Fruit fly (Drosophila melanogaster) whole organism, embryonic: ENCODE data around the gene CG2652.

Source experiments
- Bgb ChIP-seq: fragments of 200-800 bp; sonication (Bioruptor generic); IDR thresholded peaks from 2 replicates; pipeline ENCODE4 v1.3.6; 2022; ENCODE audit warnings: missing biosample characterization, missing genetic modification characterization; ENCODE audit not compliant: partially characterized antibody
- C15 ChIP-seq: fragments of 200-800 bp; sonication (Bioruptor generic); IDR thresholded peaks from 3 replicates; pipeline ENCODE4 v1.3.6; 2022; ENCODE audit warnings: missing biosample characterization, missing genetic modification characterization
- CG10366 ChIP-seq: fragments of 200-800 bp; sonication (Bioruptor generic); IDR thresholded peaks from 2 replicates; pipeline ENCODE4 v1.3.6; 2022; ENCODE audit warnings: missing biosample characterization, missing genetic modification characterization
- CG12219 ChIP-seq: fragments of 200-800 bp; sonication (Bioruptor generic); optimal IDR thresholded peaks from 3 replicates; lab custom pipeline; 2018; ENCODE audit warnings: missing biosample characterization, mild to moderate bottlenecking, missing genetic modification characterization
- CG13296 ChIP-seq: fragments of 200-800 bp; sonication (Bioruptor generic); optimal IDR thresholded peaks from 3 replicates; lab custom pipeline; 2018; ENCODE audit warnings: missing biosample characterization, mild to moderate bottlenecking, missing genetic modification characterization
- CG13894 ChIP-seq: fragments of 200-800 bp; sonication (Bioruptor generic); optimal IDR thresholded peaks from 3 replicates; lab custom pipeline; 2018; ENCODE audit warnings: missing biosample characterization, mild to moderate bottlenecking, missing genetic modification characterization, moderate library complexity
- CG1529 ChIP-seq: fragments of 200-800 bp; sonication (Bioruptor generic); optimal IDR thresholded peaks from 3 replicates; lab custom pipeline; 2018; ENCODE audit warnings: missing biosample characterization, missing genetic modification characterization
- CG15479 ChIP-seq: fragments of 200-800 bp; sonication (Bioruptor generic); optimal IDR thresholded peaks from 3 replicates; lab custom pipeline; 2019; ENCODE audit warnings: missing biosample characterization, mild to moderate bottlenecking, missing genetic modification characterization, moderate library complexity
- CG16813 ChIP-seq: fragments of 200-800 bp; sonication (Bioruptor generic); IDR thresholded peaks from 3 replicates; pipeline ENCODE4 v1.3.6; 2022; ENCODE audit warnings: missing biosample characterization, missing genetic modification characterization; ENCODE audit not compliant: partially characterized antibody
- CG18262 ChIP-seq: fragments of 200-800 bp; optimal IDR thresholded peaks from 3 replicates; lab custom pipeline; 2019; ENCODE audit warnings: missing biosample characterization, mild to moderate bottlenecking, missing genetic modification characterization, moderate library complexity
- CG18764 ChIP-seq: fragments of 200-800 bp; sonication (Bioruptor generic); optimal IDR thresholded peaks from 3 replicates; lab custom pipeline; 2016; ENCODE audit warnings: missing biosample characterization, missing genetic modification characterization
- CG2712 ChIP-seq: fragments of 200-800 bp; optimal IDR thresholded peaks from 3 replicates; lab custom pipeline; 2019; ENCODE audit warnings: missing biosample characterization, mild to moderate bottlenecking, missing genetic modification characterization, moderate library complexity
- CG30403 ChIP-seq: fragments of 200-800 bp; sonication (Bioruptor generic); optimal IDR thresholded peaks from 3 replicates; lab custom pipeline; 2016; ENCODE audit warnings: missing biosample characterization, missing genetic modification characterization
- CG3065 ChIP-seq: fragments of 200-800 bp; sonication (Bioruptor generic); optimal IDR thresholded peaks from 2 replicates; lab custom pipeline; 2016; ENCODE audit warnings: missing biosample characterization, missing genetic modification characterization
- CG31224 ChIP-seq: fragments of 200-800 bp; sonication (Bioruptor generic); IDR thresholded peaks from 2 replicates; pipeline ENCODE4 v1.3.6; 2022; ENCODE audit warnings: missing biosample characterization, missing genetic modification characterization
- CG4707 ChIP-seq: fragments of 200-800 bp; sonication (Bioruptor generic); optimal IDR thresholded peaks from 2 replicates; lab custom pipeline; 2018; ENCODE audit warnings: missing biosample characterization, mild to moderate bottlenecking, missing genetic modification characterization, moderate library complexity
- CG6272 ChIP-seq: fragments of 200-800 bp; sonication (Bioruptor generic); IDR thresholded peaks from 2 replicates; pipeline ENCODE4 v1.3.6; 2022; ENCODE audit warnings: missing biosample characterization, missing genetic modification characterization
- CG6791 ChIP-seq: fragments of 200-800 bp; sonication (Bioruptor generic); IDR thresholded peaks from 3 replicates; pipeline ENCODE4 v1.3.6; 2022; ENCODE audit warnings: missing biosample characterization, missing genetic modification characterization; ENCODE audit not compliant: partially characterized antibody
- CG7839 ChIP-seq: fragments of 200-800 bp; sonication (Bioruptor generic); optimal IDR thresholded peaks from 3 replicates; lab custom pipeline; 2018; ENCODE audit warnings: missing biosample characterization, mild to moderate bottlenecking, missing genetic modification characterization, moderate library complexity
- CG8281 ChIP-seq: fragments of 200-800 bp; sonication (Bioruptor generic); optimal IDR thresholded peaks from 2 replicates; lab custom pipeline; 2018; ENCODE audit warnings: missing biosample characterization, mild to moderate bottlenecking, missing genetic modification characterization, moderate library complexity
- D ChIP-seq, 2 experiments: fragments of 200-800 bp in 1 of 2; fragments of >200 bp in 1 of 2; sonication (Bioruptor generic) in 1 of 2; optimal IDR thresholded peaks; 2 replicates in 1 of 2; 3 replicates in 1 of 2; lab custom pipeline; 2017; ENCODE audit warnings: mild to moderate bottlenecking in 1 of 2, missing biosample characterization in 1 of 2, missing genetic modification characterization in 1 of 2, missing genetic modification reagents in 1 of 2
- Fer1 ChIP-seq: fragments of 200-800 bp; sonication (Bioruptor generic); optimal IDR thresholded peaks from 2 replicates; lab custom pipeline; 2017; ENCODE audit warnings: missing biosample characterization, mild to moderate bottlenecking, missing genetic modification characterization
- HLH3B ChIP-seq: fragments of 200-800 bp; sonication (Bioruptor generic); IDR thresholded peaks from 2 replicates; pipeline ENCODE4 v1.3.6; 2022; ENCODE audit warnings: missing biosample characterization, missing genetic modification characterization
- HmgZ ChIP-seq: fragments of 200-800 bp; sonication (Bioruptor generic); optimal IDR thresholded peaks from 2 replicates; lab custom pipeline; 2018; ENCODE audit warnings: missing biosample characterization, mild to moderate bottlenecking, missing genetic modification characterization
- Hr39 ChIP-seq: fragments of >200 bp; optimal IDR thresholded peaks from 2 replicates; lab custom pipeline; 2017
- MBD-R2 ChIP-seq: fragments of 200-800 bp; sonication (Bioruptor generic); IDR thresholded peaks from 2 replicates; pipeline ENCODE4 v1.3.6; 2022; ENCODE audit warnings: missing biosample characterization, missing genetic modification characterization
- Mad ChIP-seq: fragments of 200-800 bp; sonication (Bioruptor generic); optimal IDR thresholded peaks from 2 replicates; lab custom pipeline; 2016; ENCODE audit warnings: missing biosample characterization, missing genetic modification characterization
- Pdp1 ChIP-seq, 2 experiments: fragments of 200-800 bp; sonication (Bioruptor generic); optimal IDR thresholded peaks; 3 replicates each; lab custom pipeline; 2016; ENCODE audit warnings: missing biosample characterization in 2 of 2, missing genetic modification characterization in 2 of 2, mild to moderate bottlenecking in 1 of 2, moderate library complexity in 1 of 2
- Scr ChIP-seq: fragments of 200-800 bp; sonication (Bioruptor generic); IDR thresholded peaks from 2 replicates; pipeline ENCODE4 v1.3.6; 2022; ENCODE audit warnings: missing biosample characterization, missing genetic modification characterization; ENCODE audit not compliant: partially characterized antibody
- Side ChIP-seq: fragments of 200-800 bp; sonication (Bioruptor generic); optimal IDR thresholded peaks from 2 replicates; lab custom pipeline; 2016; ENCODE audit warnings: missing biosample characterization, missing genetic modification characterization
- Spps ChIP-seq: fragments of 200-800 bp; sonication (Bioruptor generic); optimal IDR thresholded peaks from 2 replicates; lab custom pipeline; 2018; ENCODE audit warnings: missing biosample characterization, mild to moderate bottlenecking, missing genetic modification characterization
- Sry-β ChIP-seq: fragments of 200-800 bp; sonication (Bioruptor generic); optimal IDR thresholded peaks from 2 replicates; lab custom pipeline; 2018; ENCODE audit warnings: missing biosample characterization, mild to moderate bottlenecking, missing genetic modification characterization, moderate library complexity
- Ssrp ChIP-seq: fragments of 200-800 bp; sonication (Bioruptor generic); optimal IDR thresholded peaks from 2 replicates; lab custom pipeline; 2018; ENCODE audit warnings: missing biosample characterization, mild to moderate bottlenecking, missing genetic modification characterization, moderate library complexity
- Taf1 ChIP-seq: fragments of 200-800 bp; sonication (Bioruptor generic); IDR thresholded peaks from 2 replicates; pipeline ENCODE4 v1.3.6; 2022; ENCODE audit warnings: missing biosample characterization, missing genetic modification characterization
- abd-A ChIP-seq: fragments of 200-800 bp; sonication (Bioruptor generic); optimal IDR thresholded peaks from 3 replicates; lab custom pipeline; 2019; ENCODE audit warnings: missing biosample characterization, mild to moderate bottlenecking, missing genetic modification characterization, moderate library complexity
- bcd ChIP-seq: fragments of 200-800 bp; sonication (Bioruptor generic); optimal IDR thresholded peaks from 2 replicates; lab custom pipeline; 2017; ENCODE audit warnings: missing biosample characterization, mild to moderate bottlenecking, missing genetic modification characterization
- caup ChIP-seq: fragments of 200-800 bp; sonication (Bioruptor generic); optimal IDR thresholded peaks from 3 replicates; lab custom pipeline; 2017; ENCODE audit warnings: missing biosample characterization, mild to moderate bottlenecking, missing genetic modification characterization, moderate library complexity; ENCODE audit not compliant: severe bottlenecking
- dysf ChIP-seq: fragments of 200-800 bp; sonication (Bioruptor generic); IDR thresholded peaks from 3 replicates; pipeline ENCODE4 v1.3.6; 2022; ENCODE audit warnings: missing biosample characterization, missing genetic modification characterization
- fu2 ChIP-seq: fragments of 200-800 bp; sonication (Bioruptor generic); optimal IDR thresholded peaks from 2 replicates; lab custom pipeline; 2016; ENCODE audit warnings: missing biosample characterization, missing genetic modification characterization
- h ChIP-seq: fragments of >200 bp; optimal IDR thresholded peaks from 2 replicates; lab custom pipeline; 2017
- hth ChIP-seq: fragments of >200 bp; optimal IDR thresholded peaks from 2 replicates; lab custom pipeline; 2017; ENCODE audit warnings: inconsistent platforms
- kah ChIP-seq: fragments of 200-800 bp; sonication (Bioruptor generic); optimal IDR thresholded peaks from 2 replicates; lab custom pipeline; 2018; ENCODE audit warnings: missing biosample characterization, mild to moderate bottlenecking, missing genetic modification characterization
- lola ChIP-seq, 3 experiments: fragments of >200 bp in 2 of 3; fragments of 200-800 bp in 1 of 3; sonication (Bioruptor generic) in 1 of 3; optimal IDR thresholded peaks; 2 replicates each; lab custom pipeline; 2017 to 2019; ENCODE audit warnings: missing biosample characterization in 3 of 3, missing genetic modification characterization in 3 of 3, mild to moderate bottlenecking in 1 of 3, moderate library complexity in 1 of 3
- lov ChIP-seq, 2 experiments: fragments of 200-800 bp in 1 of 2; fragments of >200 bp in 1 of 2; sonication (Bioruptor generic) in 1 of 2; IDR thresholded peaks in 1 of 2; optimal IDR thresholded peaks in 1 of 2; 2 replicates in 1 of 2; 3 replicates in 1 of 2; pipeline versions ENCODE4 v1.3.6 to Lab custom; 2017 to 2022; ENCODE audit warnings: missing biosample characterization in 1 of 2, missing genetic modification characterization in 1 of 2
- nom ChIP-seq: fragments of 200-800 bp; sonication (Bioruptor generic); optimal IDR thresholded peaks from 2 replicates; lab custom pipeline; 2017; ENCODE audit warnings: missing biosample characterization, missing genetic modification characterization, mild to moderate bottlenecking, moderate library complexity, missing genetic modification reagents
- so ChIP-seq: fragments of 200-800 bp; sonication (Bioruptor generic); IDR thresholded peaks from 3 replicates; pipeline ENCODE4 v1.3.6; 2022; ENCODE audit warnings: missing biosample characterization, missing genetic modification characterization
- sqz ChIP-seq: fragments of 200-800 bp; sonication (Bioruptor generic); optimal IDR thresholded peaks from 3 replicates; lab custom pipeline; 2018; ENCODE audit warnings: missing biosample characterization, mild to moderate bottlenecking, missing genetic modification characterization
- sr ChIP-seq: fragments of 200-800 bp; sonication (Bioruptor generic); IDR thresholded peaks from 3 replicates; pipeline ENCODE4 v1.3.6; 2022; ENCODE audit warnings: missing biosample characterization, missing genetic modification characterization
- trem ChIP-seq: fragments of 200-800 bp; optimal IDR thresholded peaks from 3 replicates; lab custom pipeline; 2019; ENCODE audit warnings: missing biosample characterization, mild to moderate bottlenecking, missing genetic modification characterization, moderate library complexity

CG2652 gene

DNA sequence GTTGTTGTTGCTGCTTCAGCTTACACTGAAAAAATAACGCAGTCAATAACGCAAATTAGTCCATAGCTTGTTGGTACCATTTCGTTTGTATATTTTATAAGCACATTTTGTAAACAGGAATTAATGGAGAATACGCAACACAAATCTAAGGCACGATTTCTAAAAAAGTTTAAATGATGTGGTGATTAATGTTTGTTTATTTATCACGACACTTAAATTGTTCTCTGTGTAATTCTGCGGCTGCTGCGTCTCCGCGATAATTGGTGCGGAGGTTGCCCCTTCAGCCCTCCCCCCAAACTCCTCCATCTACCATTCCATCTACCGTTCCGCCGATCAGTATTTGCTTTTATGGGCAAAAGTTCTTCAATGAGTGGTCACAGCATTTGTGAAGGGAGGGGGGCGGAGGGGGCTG lies 35.3 kb downstream of the CG2652 start (continued):
- TF ChIP-seq Bgb (no peak), fu2 (GFP tag; lab: Kevin White, UChicago) (no peak), abd-A (tag; lab: Kevin White, UChicago) (no peak), CG2712 (peak; percentile 57), D (optimal IDR thresholded peaks at IDR 0.05; lab: Kevin White, UChicago) (no peak), D (GFP tag; optimal IDR thresholded peaks at IDR 0.05; lab: Kevin White, UChicago) (peak; percentile 34), Spps (tag; lab: Kevin White, UChicago) (no peak), Sry-β (no peak), CG3065 (peak; percentile 1), CG15479 (GFP tag; lab: Kevin White, UChicago) (no peak), CG7839 (tag; lab: Kevin White, UChicago) (peak; percentile 72), Ssrp (tag; lab: Kevin White, UChicago) (peak; percentile 58), sr (GFP tag; lab: Robert Waterston, UW) (peak; percentile 4; the same call in 1 of the 3 replicates), CG10366 (peak; percentile 44), C15 (no peak), Hr39 (lab: Kevin White, UChicago) (no peak), CG13296 (GFP tag; lab: Kevin White, UChicago) (peak; percentile 68), CG12219 (GFP tag; lab: Kevin White, UChicago) (peak; percentile 74), dysf (GFP tag; lab: Robert Waterston, UW) (peak; percentile 72), lola (GFP tag; optimal IDR thresholded peaks at IDR 0.05; lab: Kevin White, UChicago) (peak in 1 of 3 experiments; percentile 26), nom (GFP tag; lab: Kevin White, UChicago) (peak; percentile 88), so (GFP tag; lab: Robert Waterston, UW) (0 out of 3 replicates have a peak, but pooled peaks have one; percentile 32), caup (GFP tag; lab: Kevin White, UChicago) (peak; percentile 29), CG13894 (tag; lab: Kevin White, UChicago) (peak; percentile 24), Side (GFP tag; lab: Kevin White, UChicago) (peak; percentile 39), CG4707 (GFP tag; lab: Kevin White, UChicago) (no peak), CG6272 (GFP tag; lab: Robert Waterston, UW) (no peak), CG6791 (no peak), Taf1 (no peak), CG30403 (GFP tag; lab: Kevin White, UChicago) (peak; percentile 65), CG16813 (no peak), HLH3B (GFP tag; lab: Robert Waterston, UW) (peak; percentile 49), Fer1 (GFP tag; lab: Kevin White, UChicago) (peak; percentile 74), HmgZ (tag; lab: Kevin White, UChicago) (peak; percentile 39), hth (lab: Kevin White, UChicago) (no peak), MBD-R2 (no peak), CG1529 (peak; percentile 36), CG18262 (tag; lab: Kevin White, UChicago) (peak; percentile 59), sqz (GFP tag; lab: Kevin White, UChicago) (peak; percentile 18), trem (tag; lab: Kevin White, UChicago) (peak; percentile 23), CG31224 (0 out of 2 replicates have a peak, but pooled peaks have one; percentile 10), lov (optimal IDR thresholded peaks at IDR 0.05; lab: Kevin White, UChicago) (no peak), lov (GFP tag; IDR thresholded peaks at IDR 0.05; lab: Robert Waterston, UW) (no peak), bcd (GFP tag; lab: Kevin White, UChicago) (peak; percentile 62), Mad (GFP tag; lab: Kevin White, UChicago) (peak; percentile 57), h (lab: Kevin White, UChicago) (no peak), Scr (GFP tag; lab: Robert Waterston, UW) (no peak), Pdp1 (GFP tag; optimal IDR thresholded peaks at IDR 0.05; lab: Kevin White, UChicago) (peak; percentile 49 to 70), CG8281 (tag; lab: Kevin White, UChicago) (peak; percentile 30), CG18764 (GFP tag; lab: Kevin White, UChicago) (peak; percentile 37), kah (GFP tag; lab: Kevin White, UChicago) (peak; percentile 30)
